Worm (Caenorhabditis elegans): ENCODE measurements around the gene sri-74.
"Not testable (repeated sequence)": the region's sequence is repeated elsewhere in the genome, so short reads cannot be mapped to it uniquely, and the experiment has no call there.

Gene sri-74

DNA sequence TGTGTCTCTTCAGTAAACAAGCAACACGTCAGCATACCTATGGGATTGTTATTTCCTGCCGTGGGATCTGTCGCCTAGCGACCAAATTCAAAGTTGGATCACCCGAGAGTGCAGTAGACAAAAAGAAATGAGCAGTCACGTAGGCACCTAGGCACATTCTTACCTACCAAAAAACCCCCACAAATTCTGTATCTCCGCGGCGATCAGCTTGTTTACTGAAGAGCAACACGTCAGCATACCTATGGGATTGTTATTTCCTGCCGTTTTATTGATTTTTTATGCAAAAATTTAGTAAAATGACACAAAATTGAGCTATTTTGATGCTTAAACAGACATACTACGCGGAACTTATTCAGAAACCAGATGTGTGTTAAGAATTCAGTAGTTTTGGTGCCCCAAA lies 48.5 kb downstream of the sri-74 start, which contains the start of gene K02F6.5:
TSS of gene K02F6.5 (plus strand) at position 301 of the 400 bp plus-strand sequence.
- TF ChIP-seq W03F9.2, dao-5, him-1 (tag; optimal IDR thresholded peaks at IDR 0.05): not testable (repeated sequence)
